Fruit fly (Drosophila melanogaster) whole organism, embryonic: ENCODE measurements around the gene CG33723.

ENCODE experiments used
- ATbp ChIP-seq: fragments of 200-800 bp; sonication (Bioruptor generic); optimal IDR thresholded peaks from 2 replicates; lab custom pipeline; 2017; ENCODE audit warnings: missing biosample characterization, mild to moderate bottlenecking, missing genetic modification characterization, missing genetic modification reagents
- Ada2b ChIP-seq: fragments of 200-800 bp; sonication (Bioruptor generic); IDR thresholded peaks from 2 replicates; pipeline ENCODE4 v1.3.6; 2022; ENCODE audit warnings: missing biosample characterization, missing genetic modification characterization
- CG10147 ChIP-seq: fragments of 200-800 bp; sonication (Bioruptor generic); optimal IDR thresholded peaks from 2 replicates; lab custom pipeline; 2019; ENCODE audit warnings: missing biosample characterization, mild to moderate bottlenecking, missing genetic modification characterization, moderate library complexity
- CG10321 ChIP-seq: fragments of 200-800 bp; sonication (Bioruptor generic); IDR thresholded peaks from 2 replicates; pipeline ENCODE4 v1.3.6; 2022; ENCODE audit warnings: missing biosample characterization, missing genetic modification characterization
- CG10565 ChIP-seq: fragments of 200-800 bp; sonication (Bioruptor generic); optimal IDR thresholded peaks from 3 replicates; lab custom pipeline; 2016; ENCODE audit warnings: missing biosample characterization, mild to moderate bottlenecking, missing genetic modification characterization
- CG12071 ChIP-seq: fragments of 200-800 bp; sonication (Bioruptor generic); optimal IDR thresholded peaks from 3 replicates; lab custom pipeline; 2018; ENCODE audit warnings: missing biosample characterization, mild to moderate bottlenecking, missing genetic modification characterization
- CG12659 ChIP-seq: fragments of 200-800 bp; sonication (Bioruptor generic); optimal IDR thresholded peaks from 3 replicates; lab custom pipeline; 2017; ENCODE audit warnings: mild to moderate bottlenecking, missing biosample characterization, missing genetic modification reagents, missing genetic modification characterization
- CG14014 ChIP-seq: fragments of 200-800 bp; sonication (Bioruptor generic); IDR thresholded peaks from 2 replicates; pipeline ENCODE4 v1.3.6; 2022; ENCODE audit warnings: missing biosample characterization, missing genetic modification characterization
- CG14710 ChIP-seq: fragments of 200-800 bp; sonication (Bioruptor generic); optimal IDR thresholded peaks from 3 replicates; lab custom pipeline; 2019; ENCODE audit warnings: missing biosample characterization, mild to moderate bottlenecking, missing genetic modification characterization, moderate library complexity
- CG1603 ChIP-seq: fragments of 200-800 bp; sonication (Bioruptor generic); optimal IDR thresholded peaks from 2 replicates; lab custom pipeline; 2019; ENCODE audit warnings: missing biosample characterization, mild to moderate bottlenecking, missing genetic modification characterization, moderate library complexity
- CG2120 ChIP-seq: fragments of 200-800 bp; sonication (Bioruptor generic); optimal IDR thresholded peaks from 3 replicates; lab custom pipeline; 2016; ENCODE audit warnings: missing biosample characterization, missing genetic modification characterization
- CG2129 ChIP-seq: fragments of 200-800 bp; sonication (Bioruptor generic); IDR thresholded peaks from 2 replicates; pipeline ENCODE4 v1.3.6; 2022; ENCODE audit warnings: missing biosample characterization, missing genetic modification characterization; ENCODE audit not compliant: partially characterized antibody
- CG42726 ChIP-seq: fragments of 200-800 bp; sonication (Bioruptor generic); IDR thresholded peaks from 2 replicates; pipeline ENCODE4 v1.3.6; 2022; ENCODE audit warnings: missing biosample characterization, missing genetic modification characterization; ENCODE audit not compliant: partially characterized antibody
- CG4707 ChIP-seq: fragments of 200-800 bp; sonication (Bioruptor generic); optimal IDR thresholded peaks from 2 replicates; lab custom pipeline; 2018; ENCODE audit warnings: missing biosample characterization, mild to moderate bottlenecking, missing genetic modification characterization, moderate library complexity
- CG5245 ChIP-seq: fragments of 200-800 bp; sonication (Bioruptor generic); optimal IDR thresholded peaks from 3 replicates; lab custom pipeline; 2016; ENCODE audit warnings: missing biosample characterization, missing genetic modification characterization
- CG7271 ChIP-seq: fragments of 200-800 bp; sonication (Bioruptor generic); optimal IDR thresholded peaks from 2 replicates; lab custom pipeline; 2018; ENCODE audit warnings: missing biosample characterization, mild to moderate bottlenecking, missing genetic modification characterization, moderate library complexity
- CG7357 ChIP-seq: fragments of 200-800 bp; sonication (Bioruptor generic); IDR thresholded peaks from 3 replicates; pipeline ENCODE4 v1.3.6; 2022; ENCODE audit warnings: missing biosample characterization, missing genetic modification characterization
- CG7928 ChIP-seq: fragments of 200-800 bp; sonication (Bioruptor generic); optimal IDR thresholded peaks from 2 replicates; lab custom pipeline; 2017; ENCODE audit warnings: missing biosample characterization, mild to moderate bottlenecking, missing genetic modification characterization
- CG7987 ChIP-seq: fragments of 200-800 bp; sonication (Bioruptor generic); optimal IDR thresholded peaks from 2 replicates; lab custom pipeline; 2018; ENCODE audit warnings: missing biosample characterization, mild to moderate bottlenecking, missing genetic modification characterization, moderate library complexity
- CG8290 ChIP-seq, 3 experiments: fragments of 200-800 bp; sonication (Bioruptor generic); optimal IDR thresholded peaks; 2 replicates each; lab custom pipeline; 2016 to 2019; ENCODE audit warnings: missing biosample characterization in 3 of 3, missing genetic modification characterization in 3 of 3, mild to moderate bottlenecking in 2 of 3, moderate library complexity in 1 of 3
- D19A ChIP-seq: fragments of 200-800 bp; optimal IDR thresholded peaks from 3 replicates; lab custom pipeline; 2019; ENCODE audit warnings: missing biosample characterization, mild to moderate bottlenecking, missing genetic modification characterization, moderate library complexity
- Dbx ChIP-seq: fragments of 200-800 bp; sonication (Bioruptor generic); IDR thresholded peaks from 3 replicates; pipeline ENCODE4 v1.3.6; 2022; ENCODE audit warnings: missing biosample characterization, missing genetic modification characterization
- MESR4 ChIP-seq: fragments of 200-800 bp; sonication (Bioruptor generic); optimal IDR thresholded peaks from 2 replicates; lab custom pipeline; 2018; ENCODE audit warnings: missing biosample characterization, mild to moderate bottlenecking, missing genetic modification characterization, moderate library complexity
- MTF-1 ChIP-seq: fragments of 200-800 bp; sonication (Bioruptor generic); optimal IDR thresholded peaks from 2 replicates; lab custom pipeline; 2018; ENCODE audit warnings: missing biosample characterization, mild to moderate bottlenecking, missing genetic modification characterization, borderline replicate concordance
- NC2β ChIP-seq: fragments of 200-800 bp; sonication (Bioruptor generic); optimal IDR thresholded peaks from 2 replicates; lab custom pipeline; 2016; ENCODE audit warnings: missing biosample characterization, missing genetic modification characterization
- NfI ChIP-seq: fragments of 200-800 bp; sonication (Bioruptor generic); optimal IDR thresholded peaks from 3 replicates; lab custom pipeline; 2018; ENCODE audit warnings: missing biosample characterization, mild to moderate bottlenecking, missing genetic modification characterization, moderate library complexity
- Optix ChIP-seq: fragments of 200-800 bp; sonication (Bioruptor generic); IDR thresholded peaks from 3 replicates; pipeline ENCODE4 v1.3.6; 2022; ENCODE audit warnings: missing biosample characterization, missing genetic modification characterization
- Sox102F ChIP-seq: fragments of 200-800 bp; sonication (Bioruptor generic); optimal IDR thresholded peaks from 2 replicates; lab custom pipeline; 2018; ENCODE audit warnings: missing biosample characterization, mild to moderate bottlenecking, missing genetic modification characterization, moderate library complexity
- al ChIP-seq: fragments of 200-800 bp; sonication (Bioruptor generic); IDR thresholded peaks from 2 replicates; pipeline ENCODE4 v1.3.6; 2022; ENCODE audit warnings: missing biosample characterization, missing genetic modification characterization
- aop ChIP-seq: fragments of 200-800 bp; sonication (Bioruptor generic); IDR thresholded peaks from 2 replicates; pipeline ENCODE4 v1.3.6; 2022; ENCODE audit warnings: missing biosample characterization, missing genetic modification characterization
- bcd ChIP-seq: fragments of 200-800 bp; sonication (Bioruptor generic); optimal IDR thresholded peaks from 2 replicates; lab custom pipeline; 2017; ENCODE audit warnings: missing biosample characterization, mild to moderate bottlenecking, missing genetic modification characterization
- bsh ChIP-seq, 2 experiments: fragments of 200-800 bp; sonication (Bioruptor generic); optimal IDR thresholded peaks; 2 replicates each; lab custom pipeline; 2017 to 2018; ENCODE audit warnings: mild to moderate bottlenecking in 2 of 2, missing biosample characterization in 2 of 2, missing genetic modification characterization in 2 of 2, moderate library complexity in 1 of 2
- cwo ChIP-seq: fragments of 200-800 bp; sonication (Bioruptor generic); optimal IDR thresholded peaks from 3 replicates; lab custom pipeline; 2017; ENCODE audit warnings: missing biosample characterization, missing genetic modification characterization, mild to moderate bottlenecking, moderate library complexity, missing genetic modification reagents
- dmrt11E ChIP-seq: fragments of 200-800 bp; sonication (Bioruptor generic); optimal IDR thresholded peaks from 3 replicates; lab custom pipeline; 2018; ENCODE audit warnings: missing biosample characterization, mild to moderate bottlenecking, missing genetic modification characterization, moderate library complexity
- emc ChIP-seq: fragments of 200-800 bp; sonication (Bioruptor generic); optimal IDR thresholded peaks from 2 replicates; lab custom pipeline; 2016; ENCODE audit warnings: missing biosample characterization, missing genetic modification characterization
- eve ChIP-seq, 2 experiments: fragments of >200 bp; optimal IDR thresholded peaks; 2 replicates each; lab custom pipeline; 2017; ENCODE audit warnings: missing biosample characterization in 2 of 2, missing genetic modification characterization in 2 of 2
- gem ChIP-seq: fragments of 200-800 bp; sonication (Bioruptor generic); optimal IDR thresholded peaks from 2 replicates; lab custom pipeline; 2019; ENCODE audit warnings: missing biosample characterization, mild to moderate bottlenecking, missing genetic modification characterization, moderate library complexity
- h ChIP-seq: fragments of >200 bp; optimal IDR thresholded peaks from 2 replicates; lab custom pipeline; 2017
- ham ChIP-seq: fragments of 200-800 bp; sonication (Bioruptor generic); IDR thresholded peaks from 2 replicates; pipeline ENCODE4 v1.3.6; 2022; ENCODE audit warnings: missing biosample characterization, missing genetic modification characterization
- mld ChIP-seq: fragments of 200-800 bp; sonication (Bioruptor generic); IDR thresholded peaks from 3 replicates; pipeline ENCODE4 v1.3.6; 2022; ENCODE audit warnings: missing biosample characterization, missing genetic modification characterization; ENCODE audit not compliant: partially characterized antibody
- nerfin-1 ChIP-seq: fragments of 200-800 bp; sonication (Bioruptor generic); optimal IDR thresholded peaks from 3 replicates; lab custom pipeline; 2019; ENCODE audit warnings: missing biosample characterization, mild to moderate bottlenecking, missing genetic modification characterization, moderate library complexity
- nmo ChIP-seq: fragments of 200-800 bp; sonication (Bioruptor generic); optimal IDR thresholded peaks from 2 replicates; lab custom pipeline; 2018; ENCODE audit warnings: missing biosample characterization, mild to moderate bottlenecking, missing genetic modification characterization, moderate library complexity
- pita ChIP-seq: fragments of 200-800 bp; sonication (Bioruptor generic); optimal IDR thresholded peaks from 2 replicates; lab custom pipeline; 2017; ENCODE audit warnings: missing biosample characterization, mild to moderate bottlenecking, missing genetic modification characterization
- pnt ChIP-seq: fragments of 200-800 bp; sonication (Bioruptor generic); optimal IDR thresholded peaks from 3 replicates; lab custom pipeline; 2016; ENCODE audit warnings: missing biosample characterization, missing genetic modification characterization
- rib ChIP-seq: fragments of 200-800 bp; sonication (Bioruptor generic); IDR thresholded peaks from 2 replicates; pipeline ENCODE4 v1.3.6; 2022; ENCODE audit warnings: missing biosample characterization, missing genetic modification characterization
- schlank ChIP-seq: fragments of 200-800 bp; sonication (Bioruptor generic); optimal IDR thresholded peaks from 2 replicates; lab custom pipeline; 2018; ENCODE audit warnings: missing biosample characterization, mild to moderate bottlenecking, missing genetic modification characterization
- sisA ChIP-seq: fragments of 200-800 bp; sonication (Bioruptor generic); IDR thresholded peaks from 2 replicates; pipeline ENCODE4 v1.3.6; 2022; ENCODE audit warnings: missing biosample characterization, missing genetic modification characterization
- sug ChIP-seq: fragments of 200-800 bp; optimal IDR thresholded peaks from 2 replicates; lab custom pipeline; 2019; ENCODE audit warnings: missing biosample characterization, mild to moderate bottlenecking, missing genetic modification characterization, moderate library complexity
- vvl ChIP-seq: fragments of 200-800 bp; sonication (Bioruptor generic); IDR thresholded peaks from 2 replicates; pipeline ENCODE4 v1.3.6; 2022; ENCODE audit warnings: missing biosample characterization, missing genetic modification characterization
- zfh2 ChIP-seq: fragments of 200-800 bp; sonication (Bioruptor generic); optimal IDR thresholded peaks from 2 replicates; lab custom pipeline; 2016; ENCODE audit warnings: missing biosample characterization, missing genetic modification characterization

CG33723 gene

DNA sequence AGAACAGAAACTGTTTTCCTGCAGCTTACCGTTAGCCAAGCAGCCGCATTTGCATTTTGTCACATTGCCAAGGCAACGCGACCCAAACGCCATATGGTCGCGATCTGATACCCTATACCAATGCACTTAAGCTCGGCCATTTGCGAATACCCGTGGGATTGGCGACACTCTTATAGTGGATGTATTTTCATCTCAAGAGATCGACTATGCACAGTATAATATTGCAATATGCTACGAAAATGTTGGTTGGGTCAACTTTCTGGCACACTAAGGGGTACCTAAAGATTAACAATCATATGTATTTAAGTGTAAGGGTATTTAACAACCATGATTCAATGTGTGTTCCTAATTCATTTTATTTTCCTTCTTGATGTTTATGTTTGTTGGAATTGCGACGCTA lies 2.3 kb downstream of the CG33723 start (continued):
- TF ChIP-seq NC2β (GFP tag; lab: Kevin White, UChicago) = no peak
- TF ChIP-seq Optix (GFP tag; lab: Robert Waterston, UW) = no peak
- 0 out of 2 replicates have a peak, but pooled peaks have one; percentile 42 for TF ChIP-seq vvl (GFP tag; lab: Robert Waterston, UW)
- no peak for TF ChIP-seq CG14710 (tag; lab: Kevin White, UChicago)
- no peak for TF ChIP-seq h (lab: Kevin White, UChicago)
- peak; percentile 7 for TF ChIP-seq CG1603
- no peak for TF ChIP-seq dmrt11E (tag; lab: Kevin White, UChicago)
- no peak for TF ChIP-seq aop (GFP tag; lab: Robert Waterston, UW)
- no peak for TF ChIP-seq CG42726 (GFP tag; lab: Robert Waterston, UW)
- TF ChIP-seq CG7987 = no peak
- TF ChIP-seq MTF-1 = no peak
- TF ChIP-seq CG2120 (GFP tag; lab: Kevin White, UChicago) = peak; percentile 17
- TF ChIP-seq cwo (GFP tag; lab: Kevin White, UChicago) = no peak
- no peak for TF ChIP-seq sug (tag; lab: Kevin White, UChicago)
- TF ChIP-seq CG14014 (GFP tag; lab: Robert Waterston, UW) = 0 out of 2 replicates have a peak, but pooled peaks have one; percentile 14
- peak; percentile 31 for TF ChIP-seq gem (tag; lab: Kevin White, UChicago)
- TF ChIP-seq CG10321 = no peak
- no peak for TF ChIP-seq CG12071 (GFP tag; lab: Kevin White, UChicago)
- TF ChIP-seq zfh2 = no peak
- no peak for TF ChIP-seq MESR4
- no peak for TF ChIP-seq CG10147
- no peak for TF ChIP-seq CG7928 (GFP tag; lab: Kevin White, UChicago)
- no peak for TF ChIP-seq CG4707
- no peak for TF ChIP-seq schlank (tag; lab: Kevin White, UChicago)
- no peak for TF ChIP-seq bsh (GFP tag; optimal IDR thresholded peaks at IDR 0.05; lab: Kevin White, UChicago)
- TF ChIP-seq emc (GFP tag; lab: Kevin White, UChicago) = no peak
- no peak for TF ChIP-seq CG2129
- TF ChIP-seq mld = no peak
- no peak for TF ChIP-seq CG5245 (GFP tag; lab: Kevin White, UChicago)
- no peak for TF ChIP-seq CG10565 (GFP tag; lab: Kevin White, UChicago)
- TF ChIP-seq CG7271 = no peak
- no peak for TF ChIP-seq pita (GFP tag; lab: Kevin White, UChicago)
- no peak for TF ChIP-seq bcd
- no peak for TF ChIP-seq ham (GFP tag; lab: Robert Waterston, UW)
- 0 out of 3 replicates have a peak, but pooled peaks have one; percentile 7 for TF ChIP-seq CG7357 (GFP tag; lab: Robert Waterston, UW)
- TF ChIP-seq sisA (GFP tag; lab: Robert Waterston, UW) = no peak
- TF ChIP-seq Sox102F (GFP tag; lab: Kevin White, UChicago) = peak; percentile 7
- no peak for TF ChIP-seq eve (GFP tag; optimal IDR thresholded peaks at IDR 0.05; lab: Kevin White, UChicago)
- no peak for TF ChIP-seq rib (GFP tag; lab: Robert Waterston, UW)
- TF ChIP-seq nerfin-1 (tag; lab: Kevin White, UChicago) = peak; percentile 62
- no peak for TF ChIP-seq nmo
- peak; percentile 86 for TF ChIP-seq D19A (tag; lab: Kevin White, UChicago)
- no peak for TF ChIP-seq NfI (GFP tag; lab: Kevin White, UChicago)
- TF ChIP-seq Dbx = no peak
- TF ChIP-seq CG12659 = no peak
- TF ChIP-seq ATbp (GFP tag; lab: Kevin White, UChicago) = no peak
- TF ChIP-seq al = no peak
- no peak for TF ChIP-seq CG8290 (GFP tag; optimal IDR thresholded peaks at IDR 0.05; lab: Kevin White, UChicago)
- TF ChIP-seq CG8290 (tag; optimal IDR thresholded peaks at IDR 0.05; lab: Kevin White, UChicago) = peak in 1 of 2 experiments; percentile 40
- no peak for TF ChIP-seq pnt
- peak; percentile 4; the same call in 1 of the 2 replicates for TF ChIP-seq Ada2b (GFP tag; lab: Robert Waterston, UW)
